Fruit fly (Drosophila melanogaster) whole organism, prepupa: ENCODE measurements around the gene CG9098.
A peak's percentile ranks its signal among the peaks of the same experiment; 100 is the strongest.

Source experiments
- CG11294 ChIP-seq: fragments of 200-800 bp; sonication (Bioruptor generic); IDR thresholded peaks from 2 replicates; pipeline ENCODE4 v1.3.6; 2022; ENCODE audit warnings: missing biosample characterization, missing genetic modification characterization
- CG11762 ChIP-seq: fragments of 200-800 bp; sonication (Bioruptor generic); optimal IDR thresholded peaks from 3 replicates; lab custom pipeline; 2016; ENCODE audit warnings: missing biosample characterization, missing genetic modification characterization; ENCODE audit not compliant: insufficient read depth
- CG31627 ChIP-seq: fragments of 200-800 bp; sonication (Bioruptor generic); optimal IDR thresholded peaks from 3 replicates; lab custom pipeline; 2016; ENCODE audit warnings: missing biosample characterization, missing genetic modification characterization
- CG32006 ChIP-seq: fragments of 200-800 bp; sonication (Bioruptor generic); optimal IDR thresholded peaks from 3 replicates; lab custom pipeline; 2017; ENCODE audit warnings: missing biosample characterization, mild to moderate bottlenecking, missing genetic modification characterization
- Eip93F ChIP-seq: fragments of 200-800 bp; sonication (Bioruptor generic); optimal IDR thresholded peaks from 2 replicates; lab custom pipeline; 2016; ENCODE audit warnings: missing biosample characterization, mild to moderate bottlenecking, missing genetic modification characterization
- Hr4 ChIP-seq: fragments of 200-800 bp; sonication (Bioruptor generic); optimal IDR thresholded peaks from 3 replicates; lab custom pipeline; 2016; ENCODE audit warnings: missing biosample characterization, missing genetic modification characterization
- Smox ChIP-seq: fragments of 200-800 bp; sonication (Bioruptor generic); optimal IDR thresholded peaks from 3 replicates; lab custom pipeline; 2016; ENCODE audit warnings: missing biosample characterization, missing genetic modification characterization
- dac ChIP-seq: fragments of 200-800 bp; sonication (Bioruptor generic); optimal IDR thresholded peaks from 2 replicates; lab custom pipeline; 2017; ENCODE audit warnings: missing biosample characterization, mild to moderate bottlenecking, missing genetic modification characterization
- fd59A ChIP-seq: fragments of 200-800 bp; sonication (Bioruptor generic); optimal IDR thresholded peaks from 2 replicates; lab custom pipeline; 2017; ENCODE audit warnings: missing biosample characterization, mild to moderate bottlenecking, missing genetic modification characterization, missing genetic modification reagents
- spab ChIP-seq: fragments of 200-800 bp; sonication (Bioruptor generic); optimal IDR thresholded peaks from 2 replicates; lab custom pipeline; 2017; ENCODE audit warnings: missing biosample characterization, mild to moderate bottlenecking, missing genetic modification characterization, missing genetic modification reagents
- topi ChIP-seq: fragments of 200-800 bp; sonication (Bioruptor generic); optimal IDR thresholded peaks from 3 replicates; lab custom pipeline; 2016; ENCODE audit warnings: missing biosample characterization, missing genetic modification characterization

dm6 chr2L:6051212-6051621 is 39.1 kb upstream of the CG9098 start:
- TF ChIP-seq CG11294 (GFP tag; lab: Robert Waterston, UW) (peak; percentile 91), CG32006 (GFP tag; lab: Kevin White, UChicago) (peak; percentile 97), topi (GFP tag; lab: Kevin White, UChicago) (peak; percentile 98), dac (peak; percentile 92), fd59A (GFP tag; lab: Kevin White, UChicago) (peak; percentile 88), Hr4 (peak; percentile 97), CG11762 (GFP tag; lab: Kevin White, UChicago) (peak; percentile 93), Smox (GFP tag; lab: Kevin White, UChicago) (peak; percentile 96), Eip93F (peak; percentile 94), spab (GFP tag; lab: Kevin White, UChicago) (peak; percentile 90), CG31627 (GFP tag; lab: Kevin White, UChicago) (peak; percentile 94)
